Worm (Caenorhabditis elegans) whole organism, young adult: Measurements from ENCODE around the gene pud-4.

Experiments used
- B0019.2 ChIP-seq: fragments of 200-800 bp; sonication (Bioruptor generic); conservative IDR thresholded peaks from 2 replicates; pipeline ENCODE4 v1.3.6; 2022; ENCODE audit warnings: missing genetic modification reagents, missing genetic modification characterization, missing compliant biosample characterization
- B0035.1 ChIP-seq: sonication (generic microtip); optimal IDR thresholded peaks from 2 replicates; lab custom pipeline; 2016; ENCODE audit warnings: missing genetic modification characterization, mild to moderate bottlenecking, missing compliant biosample characterization, missing genotype, missing genetic modification reagents
- C06A6.2 ChIP-seq: fragments of 200-800 bp; sonication (Bioruptor generic); conservative IDR thresholded peaks from 2 replicates; pipeline ENCODE4 v1.3.6; 2022; ENCODE audit warnings: missing genetic modification characterization, missing compliant biosample characterization
- D2030.7 ChIP-seq: fragments of 200-800 bp; sonication (Bioruptor generic); IDR thresholded peaks from 2 replicates; pipeline ENCODE4 v1.3.6; 2022; ENCODE audit warnings: missing genetic modification reagents, missing genetic modification characterization, missing compliant biosample characterization
- F10E7.11 ChIP-seq: sonication (generic microtip); optimal IDR thresholded peaks from 2 replicates; lab custom pipeline; 2017; ENCODE audit warnings: mild to moderate bottlenecking, missing genetic modification characterization, moderate library complexity, missing compliant biosample characterization
- F33H1.4 ChIP-seq: fragments of 200-800 bp; sonication (Bioruptor generic); IDR thresholded peaks from 2 replicates; pipeline ENCODE4 v1.3.6; 2022; ENCODE audit warnings: missing genetic modification reagents, missing genetic modification characterization, missing compliant biosample characterization
- F39B2.1 ChIP-seq: fragments of 200-800 bp; sonication (Bioruptor generic); IDR thresholded peaks from 2 replicates; pipeline ENCODE4 v1.3.6; 2022; ENCODE audit warnings: missing genetic modification reagents, missing genetic modification characterization, missing compliant biosample characterization
- F52B5.7 ChIP-seq: sonication (generic microtip); optimal IDR thresholded peaks from 2 replicates; lab custom pipeline; 2016; ENCODE audit warnings: mild to moderate bottlenecking, missing genetic modification characterization, missing compliant biosample characterization
- F57A8.1 ChIP-seq: fragments of 200-800 bp; sonication (Bioruptor generic); optimal IDR thresholded peaks from 2 replicates; lab custom pipeline; 2018; ENCODE audit warnings: mild to moderate bottlenecking, missing genetic modification characterization, moderate library complexity, missing compliant biosample characterization
- F57C9.4 ChIP-seq: sonication (generic microtip); optimal IDR thresholded peaks from 2 replicates; lab custom pipeline; 2017; ENCODE audit warnings: mild to moderate bottlenecking, missing genetic modification characterization, missing compliant biosample characterization
- K11D2.4 ChIP-seq: fragments of 200-800 bp; sonication (Bioruptor generic); IDR thresholded peaks from 2 replicates; pipeline ENCODE4 v1.3.6; 2022; ENCODE audit warnings: missing genetic modification reagents, missing genetic modification characterization, missing compliant biosample characterization
- Y56A3A.18 ChIP-seq: fragments of 200-800 bp; sonication (Bioruptor generic); IDR thresholded peaks from 2 replicates; pipeline ENCODE4 v1.3.6; 2022; ENCODE audit warnings: missing genetic modification reagents, missing genetic modification characterization, missing compliant biosample characterization
- Y67H2A.10 ChIP-seq: fragments of 200-800 bp; sonication (Bioruptor generic); conservative IDR thresholded peaks from 2 replicates; pipeline ENCODE4 v1.3.6; 2022; ENCODE audit warnings: missing genetic modification reagents, missing genetic modification characterization, missing compliant biosample characterization
- ZK185.1 ChIP-seq: sonication (generic microtip); optimal IDR thresholded peaks from 2 replicates; lab custom pipeline; 2016; ENCODE audit warnings: mild to moderate bottlenecking, missing genetic modification characterization, missing compliant biosample characterization; ENCODE audit not compliant: poor library complexity, severe bottlenecking
- atf-7 ChIP-seq: sonication (generic microtip); optimal IDR thresholded peaks from 2 replicates; lab custom pipeline; 2017; ENCODE audit warnings: mild to moderate bottlenecking, missing genetic modification characterization, missing compliant biosample characterization
- attf-3 ChIP-seq: fragments of 200-800 bp; sonication (Bioruptor generic); conservative IDR thresholded peaks from 2 replicates; pipeline ENCODE4 v1.3.6; 2022; ENCODE audit warnings: missing genetic modification reagents, missing genetic modification characterization, missing compliant biosample characterization
- bed-2 ChIP-seq: fragments of 200-800 bp; sonication (Bioruptor generic); IDR thresholded peaks from 2 replicates; pipeline ENCODE4 v1.3.6; 2022; ENCODE audit warnings: missing genetic modification reagents, missing genetic modification characterization, missing compliant biosample characterization
- ceh-40 ChIP-seq: fragments of 200-800 bp; sonication (Bioruptor generic); IDR thresholded peaks from 2 replicates; pipeline ENCODE4 v1.3.6; 2022; ENCODE audit warnings: missing genetic modification characterization, missing compliant biosample characterization
- chd-7 ChIP-seq: sonication (generic microtip); optimal IDR thresholded peaks from 2 replicates; lab custom pipeline; 2016; ENCODE audit warnings: mild to moderate bottlenecking, missing genetic modification characterization, moderate library complexity, missing compliant biosample characterization
- ekl-4 ChIP-seq: fragments of 200-800 bp; sonication (Bioruptor generic); IDR thresholded peaks from 2 replicates; pipeline ENCODE4 v1.3.6; 2022; ENCODE audit warnings: missing genetic modification reagents, missing genetic modification characterization, missing compliant biosample characterization
- lin-35 ChIP-seq, 3 experiments: fragments of 150-350 bp in 2 of 3; sonication (generic microtip) in 1 of 3; optimal IDR thresholded peaks; 2 replicates each; lab custom pipeline; 2014 to 2018; ENCODE audit warnings: missing biosample characterization in 3 of 3, missing genetic modification characterization in 3 of 3, missing genetic modification reagents in 3 of 3
- lir-1 ChIP-seq: fragments of 200-800 bp; sonication (Bioruptor generic); conservative IDR thresholded peaks from 2 replicates; pipeline ENCODE4 v1.3.6; 2022; ENCODE audit warnings: missing genetic modification reagents, missing genetic modification characterization, missing compliant biosample characterization
- lsy-27 ChIP-seq: sonication (generic microtip); optimal IDR thresholded peaks from 2 replicates; lab custom pipeline; 2017; ENCODE audit warnings: missing genetic modification characterization, mild to moderate bottlenecking, missing compliant biosample characterization, antibody characterized with exemption, missing genotype, borderline replicate concordance; ENCODE audit not compliant: insufficient read depth
- mel-28 ChIP-seq: sonication (generic microtip); optimal IDR thresholded peaks from 2 replicates; lab custom pipeline; 2016; ENCODE audit warnings: borderline replicate concordance, mild to moderate bottlenecking, missing genetic modification characterization, missing compliant biosample characterization
- mes-4 ChIP-seq: sonication (generic microtip); optimal IDR thresholded peaks from 2 replicates; lab custom pipeline; 2016; ENCODE audit warnings: missing genotype, missing genetic modification characterization, missing compliant biosample characterization
- nfyb-1 ChIP-seq: fragments of 200-800 bp; sonication (Bioruptor generic); IDR thresholded peaks from 2 replicates; pipeline ENCODE4 v1.3.6; 2022; ENCODE audit warnings: missing genetic modification reagents, missing genetic modification characterization, missing compliant biosample characterization
- nhr-27 ChIP-seq: fragments of 200-800 bp; sonication (Bioruptor generic); optimal IDR thresholded peaks from 2 replicates; lab custom pipeline; 2018; ENCODE audit warnings: mild to moderate bottlenecking, missing genetic modification characterization, moderate library complexity, missing compliant biosample characterization
- nhr-80 ChIP-seq: sonication (generic microtip); optimal IDR thresholded peaks from 2 replicates; lab custom pipeline; 2016; ENCODE audit warnings: missing genetic modification characterization, missing compliant biosample characterization
- rpc-1 ChIP-seq, 2 experiments: fragments of 150-350 bp in 1 of 2; sonication (generic microtip) in 1 of 2; optimal IDR thresholded peaks; 2 replicates each; lab custom pipeline; 2014 to 2018; ENCODE audit warnings: missing biosample characterization in 1 of 2, missing genetic modification characterization in 1 of 2, missing genetic modification reagents in 1 of 2, missing genotype in 1 of 2
- snpc-1.3 ChIP-seq: sonication (generic microtip); optimal IDR thresholded peaks from 2 replicates; lab custom pipeline; 2017; ENCODE audit warnings: missing genetic modification characterization, mild to moderate bottlenecking, missing compliant biosample characterization, antibody characterized with exemption, moderate library complexity, missing genotype, missing genetic modification reagents; ENCODE audit not compliant: insufficient read depth
- ztf-22 ChIP-seq: fragments of 200-800 bp; sonication (Bioruptor generic); optimal IDR thresholded peaks from 2 replicates; lab custom pipeline; 2018; ENCODE audit warnings: mild to moderate bottlenecking, missing genetic modification characterization, moderate library complexity, missing compliant biosample characterization
- ztf-25 ChIP-seq: fragments of 200-800 bp; sonication (Bioruptor generic); IDR thresholded peaks from 2 replicates; pipeline ENCODE4 v1.3.6; 2022; ENCODE audit warnings: missing genetic modification reagents, missing genetic modification characterization, missing compliant biosample characterization
- ztf-28 ChIP-seq: fragments of 200-800 bp; sonication (Bioruptor generic); IDR thresholded peaks from 2 replicates; pipeline ENCODE4 v1.3.6; 2022; ENCODE audit warnings: missing genetic modification reagents, missing genetic modification characterization, missing compliant biosample characterization

The pud-4 gene

ce11 chrV:2290329-2290728, 36.1 kb upstream of the pud-4 start, which contains the start of gene nhr-225:
Gene nhr-225, minus strand, starts transcription at chrV:2290474.
- no peak for TF ChIP-seq mel-28 (tag; lab: Kevin White, UChicago)
- no peak for TF ChIP-seq ZK185.1 (tag; lab: Kevin White, UChicago)
- no peak for TF ChIP-seq atf-7 (tag; lab: Kevin White, UChicago)
- no peak for TF ChIP-seq F57C9.4 (tag; lab: Kevin White, UChicago)
- TF ChIP-seq B0035.1 (tag; lab: Kevin White, UChicago), result no peak
- no peak for TF ChIP-seq ztf-25
- TF ChIP-seq F39B2.1 (GFP tag; lab: Robert Waterston, UW), result no peak
- no peak for TF ChIP-seq ceh-40 (GFP tag; lab: Robert Waterston, UW)
- no peak for TF ChIP-seq lir-1 (GFP tag; lab: Robert Waterston, UW)
- no peak for TF ChIP-seq ztf-22 (GFP tag; lab: Kevin White, UChicago)
- TF ChIP-seq B0019.2 (GFP tag; lab: Robert Waterston, UW), result no peak
- TF ChIP-seq Y67H2A.10 (GFP tag; lab: Robert Waterston, UW), result no peak
- no peak for TF ChIP-seq D2030.7 (GFP tag; lab: Robert Waterston, UW)
- TF ChIP-seq mes-4 (tag; lab: Kevin White, UChicago), result no peak
- no peak for TF ChIP-seq ekl-4 (GFP tag; lab: Robert Waterston, UW)
- no peak for TF ChIP-seq nfyb-1 (GFP tag; lab: Robert Waterston, UW)
- TF ChIP-seq, all 124 proteins: peak for 0

- TF ChIP-seq ztf-25 (no peak), nhr-80 (tag; lab: Kevin White, UChicago) (peak; percentile 29)
- TF ChIP-seq, all 124 proteins: peak for 1
Observed at ce11 chrV:2292240-2292639, 34.2 kb upstream of the pud-4 start, which contains the start of gene nhr-115. Gene nhr-115, plus strand, starts transcription at chrV:2292540.

ce11 chrV:2294577-2294976, 31.9 kb upstream of the pud-4 start, which contains the start of gene nhr-226:
Gene nhr-226, plus strand, starts transcription at chrV:2294877.
- no peak for TF ChIP-seq chd-7 (tag; lab: Kevin White, UChicago)
- TF ChIP-seq nhr-80 (tag; lab: Kevin White, UChicago), result peak; percentile 43
- TF ChIP-seq, all 124 proteins: peak for 1

- no peak for TF ChIP-seq C06A6.2 (GFP tag; lab: Robert Waterston, UW)
- no peak for TF ChIP-seq F57A8.1
- TF ChIP-seq bed-2 (GFP tag; lab: Robert Waterston, UW), result no peak
- no peak for TF ChIP-seq F10E7.11 (tag; lab: Kevin White, UChicago)
- TF ChIP-seq F33H1.4 (GFP tag; lab: Robert Waterston, UW), result no peak
- no peak for TF ChIP-seq rpc-1 (optimal IDR thresholded peaks at IDR 0.05; lab: Kevin White, UChicago)
- TF ChIP-seq rpc-1 (tag; optimal IDR thresholded peaks at IDR 0.05; lab: Kevin White, UChicago), result no peak
- no peak for TF ChIP-seq lin-35 (GFP tag; optimal IDR thresholded peaks at IDR 0.05; lab: Kevin White, UChicago)
- TF ChIP-seq ztf-22 (GFP tag; lab: Kevin White, UChicago), result no peak
- no peak for TF ChIP-seq Y56A3A.18 (GFP tag; lab: Robert Waterston, UW)
- TF ChIP-seq nhr-27, result no peak
- TF ChIP-seq attf-3 (GFP tag; lab: Robert Waterston, UW), result no peak
Observed at ce11 chrV:2300905-2301304, 25.6 kb upstream of the pud-4 start, which contains the start of gene Y19D10B.8. Gene Y19D10B.8, minus strand, starts transcription at chrV:2301005.

ce11 chrV:2303775-2304174, 22.7 kb upstream of the pud-4 start, which contains the start of gene irld-15:
Gene irld-15, minus strand, starts transcription at chrV:2303875.
- TF ChIP-seq B0019.2 (GFP tag; lab: Robert Waterston, UW) (no peak), ztf-28 (GFP tag; lab: Robert Waterston, UW) (no peak), lsy-27 (no peak), K11D2.4 (no peak), snpc-1.3 (tag; lab: Kevin White, UChicago) (no peak), F52B5.7 (tag; lab: Kevin White, UChicago) (no peak)
